Fruit fly (Drosophila melanogaster) whole organism, embryonic: ENCODE results near the gene CG46059.

Experiments
- ATbp ChIP-seq: fragments of 200-800 bp; sonication (Bioruptor generic); optimal IDR thresholded peaks from 2 replicates; lab custom pipeline; 2017; ENCODE audit warnings: missing biosample characterization, mild to moderate bottlenecking, missing genetic modification characterization, missing genetic modification reagents
- Awh ChIP-seq: fragments of 200-800 bp; sonication (Bioruptor generic); IDR thresholded peaks from 2 replicates; pipeline ENCODE4, ENCODE4 v1.3.6; 2022; ENCODE audit warnings: missing biosample characterization, missing genetic modification characterization
- CG10147 ChIP-seq: fragments of 200-800 bp; sonication (Bioruptor generic); optimal IDR thresholded peaks from 2 replicates; lab custom pipeline; 2019; ENCODE audit warnings: missing biosample characterization, mild to moderate bottlenecking, missing genetic modification characterization, moderate library complexity
- CG10274 ChIP-seq: fragments of 200-800 bp; sonication (Bioruptor generic); optimal IDR thresholded peaks from 3 replicates; lab custom pipeline; 2017; ENCODE audit warnings: missing biosample characterization, mild to moderate bottlenecking, missing genetic modification characterization
- CG10543 ChIP-seq: fragments of 200-800 bp; sonication (Bioruptor generic); optimal IDR thresholded peaks from 3 replicates; lab custom pipeline; 2017; ENCODE audit warnings: missing biosample characterization, mild to moderate bottlenecking, missing genetic modification characterization, moderate library complexity
- CG10959 ChIP-seq: fragments of 200-800 bp; sonication (Bioruptor generic); IDR thresholded peaks from 2 replicates; pipeline ENCODE4 v1.3.6; 2022; ENCODE audit warnings: missing biosample characterization, missing genetic modification characterization
- CG11504 ChIP-seq: fragments of 200-800 bp; sonication (Bioruptor generic); optimal IDR thresholded peaks from 3 replicates; lab custom pipeline; 2019; ENCODE audit warnings: missing biosample characterization, mild to moderate bottlenecking, missing genetic modification characterization, moderate library complexity
- CG11695 ChIP-seq: fragments of 200-800 bp; sonication (Bioruptor generic); IDR thresholded peaks from 3 replicates; pipeline ENCODE4 v1.3.6; 2022; ENCODE audit warnings: missing biosample characterization, missing genetic modification characterization
- CG11723 ChIP-seq: fragments of 200-800 bp; sonication (Bioruptor generic); optimal IDR thresholded peaks from 2 replicates; lab custom pipeline; 2017; ENCODE audit warnings: missing biosample characterization, mild to moderate bottlenecking, missing genetic modification characterization
- CG12071 ChIP-seq: fragments of 200-800 bp; sonication (Bioruptor generic); optimal IDR thresholded peaks from 3 replicates; lab custom pipeline; 2018; ENCODE audit warnings: missing biosample characterization, mild to moderate bottlenecking, missing genetic modification characterization
- CG12391 ChIP-seq: fragments of 200-800 bp; sonication (Bioruptor generic); optimal IDR thresholded peaks from 3 replicates; lab custom pipeline; 2018; ENCODE audit warnings: missing biosample characterization, mild to moderate bottlenecking, missing genetic modification characterization, moderate library complexity
- CG12942 ChIP-seq: fragments of 200-800 bp; sonication (Bioruptor generic); optimal IDR thresholded peaks from 3 replicates; lab custom pipeline; 2016; ENCODE audit warnings: missing biosample characterization, missing genetic modification characterization
- CG18011 ChIP-seq: fragments of 200-800 bp; sonication (Bioruptor generic); optimal IDR thresholded peaks from 2 replicates; lab custom pipeline; 2017; ENCODE audit warnings: missing biosample characterization, missing genetic modification characterization, mild to moderate bottlenecking, moderate library complexity, missing genotype
- CG2120 ChIP-seq: fragments of 200-800 bp; sonication (Bioruptor generic); optimal IDR thresholded peaks from 3 replicates; lab custom pipeline; 2016; ENCODE audit warnings: missing biosample characterization, missing genetic modification characterization
- CG2875 ChIP-seq: fragments of 200-800 bp; sonication (Bioruptor generic); optimal IDR thresholded peaks from 2 replicates; lab custom pipeline; 2017; ENCODE audit warnings: missing biosample characterization, mild to moderate bottlenecking, missing genetic modification characterization, missing genetic modification reagents
- CG33557 ChIP-seq: fragments of 200-800 bp; sonication (Bioruptor generic); optimal IDR thresholded peaks from 2 replicates; lab custom pipeline; 2019; ENCODE audit warnings: missing biosample characterization, mild to moderate bottlenecking, missing genetic modification characterization, moderate library complexity
- CG3726 ChIP-seq: fragments of 200-800 bp; sonication (Bioruptor generic); IDR thresholded peaks from 3 replicates; pipeline ENCODE4, ENCODE4 v1.3.6; 2022; ENCODE audit warnings: missing biosample characterization, missing genetic modification characterization
- CG4360 ChIP-seq: fragments of 200-800 bp; sonication (Bioruptor generic); IDR thresholded peaks from 2 replicates; pipeline ENCODE4 v1.3.6; 2022; ENCODE audit warnings: missing biosample characterization, missing genetic modification characterization
- CG6175 ChIP-seq: fragments of 200-800 bp; sonication (Bioruptor generic); IDR thresholded peaks from 3 replicates; pipeline ENCODE4 v1.3.6; 2022; ENCODE audit warnings: missing biosample characterization, missing genetic modification characterization
- CG7839 ChIP-seq: fragments of 200-800 bp; sonication (Bioruptor generic); optimal IDR thresholded peaks from 3 replicates; lab custom pipeline; 2018; ENCODE audit warnings: missing biosample characterization, mild to moderate bottlenecking, missing genetic modification characterization, moderate library complexity
- CG8388 ChIP-seq: fragments of 200-800 bp; sonication (Bioruptor generic); optimal IDR thresholded peaks from 2 replicates; lab custom pipeline; 2019; ENCODE audit warnings: missing biosample characterization, mild to moderate bottlenecking, missing genetic modification characterization, moderate library complexity
- CG8944 ChIP-seq: fragments of 200-800 bp; sonication (Bioruptor generic); optimal IDR thresholded peaks from 3 replicates; lab custom pipeline; 2016; ENCODE audit warnings: missing biosample characterization, missing genetic modification characterization
- CG9609 ChIP-seq: fragments of 200-800 bp; sonication (Bioruptor generic); optimal IDR thresholded peaks from 3 replicates; lab custom pipeline; 2016; ENCODE audit warnings: missing biosample characterization, missing genetic modification characterization
- CG9876 ChIP-seq: fragments of 200-800 bp; sonication (Bioruptor generic); optimal IDR thresholded peaks from 2 replicates; lab custom pipeline; 2016; ENCODE audit warnings: missing biosample characterization, missing genetic modification characterization
- Dad ChIP-seq: fragments of 200-800 bp; sonication (Bioruptor generic); optimal IDR thresholded peaks from 3 replicates; lab custom pipeline; 2016; ENCODE audit warnings: missing biosample characterization, missing genetic modification characterization
- E2f2 ChIP-seq: fragments of 200-800 bp; sonication (Bioruptor generic); IDR thresholded peaks from 2 replicates; pipeline ENCODE4 v1.3.6; 2022; ENCODE audit warnings: missing biosample characterization, missing genetic modification characterization
- HLH3B ChIP-seq: fragments of 200-800 bp; sonication (Bioruptor generic); IDR thresholded peaks from 2 replicates; pipeline ENCODE4 v1.3.6; 2022; ENCODE audit warnings: missing biosample characterization, missing genetic modification characterization
- Lhr ChIP-seq: fragments of 200-800 bp; sonication (Bioruptor generic); optimal IDR thresholded peaks from 3 replicates; lab custom pipeline; 2017; ENCODE audit warnings: mild to moderate bottlenecking, missing biosample characterization, missing genetic modification reagents, missing genetic modification characterization
- MESR4 ChIP-seq: fragments of 200-800 bp; sonication (Bioruptor generic); optimal IDR thresholded peaks from 2 replicates; lab custom pipeline; 2018; ENCODE audit warnings: missing biosample characterization, mild to moderate bottlenecking, missing genetic modification characterization, moderate library complexity
- Mad ChIP-seq: fragments of 200-800 bp; sonication (Bioruptor generic); optimal IDR thresholded peaks from 2 replicates; lab custom pipeline; 2016; ENCODE audit warnings: missing biosample characterization, missing genetic modification characterization
- Nf-YB ChIP-seq: fragments of 200-800 bp; sonication (Bioruptor generic); optimal IDR thresholded peaks from 3 replicates; lab custom pipeline; 2019; ENCODE audit warnings: missing biosample characterization, mild to moderate bottlenecking, missing genetic modification characterization, moderate library complexity
- Sox100B ChIP-seq: fragments of 200-800 bp; sonication (Bioruptor generic); optimal IDR thresholded peaks from 3 replicates; lab custom pipeline; 2018; ENCODE audit warnings: missing biosample characterization, mild to moderate bottlenecking, missing genetic modification characterization
- Stat92E ChIP-seq, 3 experiments: fragments of >200 bp in 2 of 3; fragments of 200-800 bp in 1 of 3; sonication (Bioruptor generic) in 1 of 3; optimal IDR thresholded peaks; 2 replicates each; lab custom pipeline; 2017 to 2019; ENCODE audit warnings: missing biosample characterization in 3 of 3, missing genetic modification characterization in 3 of 3, mild to moderate bottlenecking in 1 of 3, moderate library complexity in 1 of 3
- ac ChIP-seq: fragments of 200-800 bp; sonication (Bioruptor generic); optimal IDR thresholded peaks from 3 replicates; lab custom pipeline; 2017; ENCODE audit warnings: missing biosample characterization, mild to moderate bottlenecking, missing genetic modification characterization
- btn ChIP-seq: fragments of 200-800 bp; sonication (Bioruptor generic); optimal IDR thresholded peaks from 2 replicates; lab custom pipeline; 2016; ENCODE audit warnings: missing biosample characterization, missing genetic modification characterization
- crp ChIP-seq, 2 experiments: fragments of 200-800 bp; sonication (Bioruptor generic); optimal IDR thresholded peaks; 2 replicates in 1 of 2; 3 replicates in 1 of 2; lab custom pipeline; 2017; ENCODE audit warnings: missing biosample characterization in 2 of 2, missing genetic modification characterization in 2 of 2, mild to moderate bottlenecking in 1 of 2, moderate library complexity in 1 of 2
- fd64A ChIP-seq: fragments of 200-800 bp; sonication (Bioruptor generic); optimal IDR thresholded peaks from 3 replicates; lab custom pipeline; 2018; ENCODE audit warnings: missing biosample characterization, mild to moderate bottlenecking, missing genetic modification characterization
- gce ChIP-seq: fragments of 200-800 bp; sonication (Bioruptor generic); IDR thresholded peaks from 3 replicates; pipeline ENCODE4 v1.3.6; 2022; ENCODE audit warnings: missing biosample characterization, missing genetic modification characterization
- h ChIP-seq: fragments of >200 bp; optimal IDR thresholded peaks from 2 replicates; lab custom pipeline; 2017
- ham ChIP-seq: fragments of 200-800 bp; sonication (Bioruptor generic); IDR thresholded peaks from 2 replicates; pipeline ENCODE4 v1.3.6; 2022; ENCODE audit warnings: missing biosample characterization, missing genetic modification characterization
- hbn ChIP-seq: fragments of 200-800 bp; sonication (Bioruptor generic); IDR thresholded peaks from 2 replicates; pipeline ENCODE4 v1.3.6; 2022; ENCODE audit warnings: missing biosample characterization, missing genetic modification characterization; ENCODE audit not compliant: partially characterized antibody
- lov ChIP-seq, 2 experiments: fragments of 200-800 bp in 1 of 2; fragments of >200 bp in 1 of 2; sonication (Bioruptor generic) in 1 of 2; IDR thresholded peaks in 1 of 2; optimal IDR thresholded peaks in 1 of 2; 2 replicates in 1 of 2; 3 replicates in 1 of 2; pipeline versions ENCODE4 v1.3.6 to Lab custom; 2017 to 2022; ENCODE audit warnings: missing biosample characterization in 1 of 2, missing genetic modification characterization in 1 of 2
- pfk ChIP-seq: fragments of 200-800 bp; sonication (Bioruptor generic); optimal IDR thresholded peaks from 2 replicates; lab custom pipeline; 2018; ENCODE audit warnings: missing biosample characterization, mild to moderate bottlenecking, missing genetic modification characterization, moderate library complexity
- sc ChIP-seq, 3 experiments: fragments of >200 bp in 2 of 3; fragments of 200-800 bp in 1 of 3; sonication (Bioruptor generic) in 1 of 3; optimal IDR thresholded peaks; 2 replicates in 2 of 3; 3 replicates in 1 of 3; lab custom pipeline; 2017; ENCODE audit warnings: mild to moderate bottlenecking in 1 of 3, missing biosample characterization in 1 of 3, missing genetic modification characterization in 1 of 3, missing genetic modification reagents in 1 of 3
- scrt ChIP-seq: fragments of 200-800 bp; sonication (Bioruptor generic); optimal IDR thresholded peaks from 2 replicates; lab custom pipeline; 2018; ENCODE audit warnings: missing biosample characterization, mild to moderate bottlenecking, missing genetic modification characterization, moderate library complexity
- sens ChIP-seq: fragments of 200-800 bp; sonication (Bioruptor generic); peaks from one replicate; lab custom pipeline; 2016; ENCODE audit warnings: missing biosample characterization, missing genetic modification characterization
- trh ChIP-seq: fragments of 200-800 bp; sonication (Bioruptor generic); optimal IDR thresholded peaks from 2 replicates; lab custom pipeline; 2016; ENCODE audit warnings: missing biosample characterization, missing genetic modification characterization
- vvl ChIP-seq: fragments of 200-800 bp; sonication (Bioruptor generic); IDR thresholded peaks from 2 replicates; pipeline ENCODE4 v1.3.6; 2022; ENCODE audit warnings: missing biosample characterization, missing genetic modification characterization
- wor ChIP-seq: fragments of 200-800 bp; sonication (Bioruptor generic); IDR thresholded peaks from 2 replicates; pipeline ENCODE4 v1.3.6; 2022; ENCODE audit warnings: missing biosample characterization, missing genetic modification characterization

Gene CG46059

dm6 chr2L:19158005-19158666 lies 25.5 kb downstream of the CG46059 start (continued):
- peak; percentile 85 for TF ChIP-seq CG10543
- TF ChIP-seq ac (GFP tag; lab: Kevin White, UChicago): no peak
- no peak for TF ChIP-seq CG9609
- TF ChIP-seq sens: peak; percentile 88
- peak in 1 of 3 experiments; percentile 80 for TF ChIP-seq Stat92E (GFP tag; optimal IDR thresholded peaks at IDR 0.05; lab: Kevin White, UChicago)
- no peak for TF ChIP-seq CG8388 (GFP tag; lab: Kevin White, UChicago)
- TF ChIP-seq CG7839 (tag; lab: Kevin White, UChicago): peak; percentile 22
- TF ChIP-seq HLH3B (GFP tag; lab: Robert Waterston, UW): no peak; the same call in 1 of the 2 replicates
- TF ChIP-seq CG9876 (GFP tag; lab: Kevin White, UChicago): no peak
- TF ChIP-seq vvl: peak; percentile 47; the same call in 1 of the 2 replicates
- no peak for TF ChIP-seq lov (optimal IDR thresholded peaks at IDR 0.05; lab: Kevin White, UChicago)
- no peak for TF ChIP-seq lov (GFP tag; IDR thresholded peaks at IDR 0.05; lab: Robert Waterston, UW)
- TF ChIP-seq pfk (GFP tag; lab: Kevin White, UChicago): peak; percentile 100
- no peak for TF ChIP-seq Mad
- TF ChIP-seq btn (GFP tag; lab: Kevin White, UChicago): no peak
- TF ChIP-seq ATbp (GFP tag; lab: Kevin White, UChicago): no peak
- TF ChIP-seq MESR4 (GFP tag; lab: Kevin White, UChicago): no peak
- no peak for TF ChIP-seq ham (GFP tag; lab: Robert Waterston, UW)
- TF ChIP-seq Awh: no peak
- peak; percentile 4 for TF ChIP-seq CG11504 (tag; lab: Kevin White, UChicago)
- TF ChIP-seq CG11695: no peak
- no peak for TF ChIP-seq CG3726 (GFP tag; lab: Robert Waterston, UW)
- TF ChIP-seq trh (GFP tag; lab: Kevin White, UChicago): no peak
- TF ChIP-seq wor: no peak
- TF ChIP-seq scrt (GFP tag; lab: Kevin White, UChicago): peak; percentile 78
- TF ChIP-seq CG12071 (GFP tag; lab: Kevin White, UChicago): peak; percentile 53
- TF ChIP-seq Nf-YB (GFP tag; lab: Kevin White, UChicago): no peak
- TF ChIP-seq CG6175: no peak
- no peak for TF ChIP-seq CG18011 (GFP tag; lab: Kevin White, UChicago)
- TF ChIP-seq sc (optimal IDR thresholded peaks at IDR 0.05; lab: Kevin White, UChicago): no peak
- TF ChIP-seq sc (GFP tag; optimal IDR thresholded peaks at IDR 0.05; lab: Kevin White, UChicago): no peak
- TF ChIP-seq Sox100B (GFP tag; lab: Kevin White, UChicago): no peak
- TF ChIP-seq CG12391 (tag; lab: Kevin White, UChicago): peak; percentile 3
- no peak for TF ChIP-seq CG8944 (GFP tag; lab: Kevin White, UChicago)
- no peak for TF ChIP-seq CG10959 (GFP tag; lab: Robert Waterston, UW)
- peak; percentile 45 for TF ChIP-seq CG4360
- TF ChIP-seq CG11723 (GFP tag; lab: Kevin White, UChicago): peak; percentile 0
- no peak for TF ChIP-seq CG33557 (GFP tag; lab: Kevin White, UChicago)
- peak; percentile 21 for TF ChIP-seq CG10147 (GFP tag; lab: Kevin White, UChicago)
- TF ChIP-seq hbn: 0 out of 2 replicates have a peak, but pooled peaks have one; percentile 16
- TF ChIP-seq h (lab: Kevin White, UChicago): no peak
- no peak for TF ChIP-seq gce
- TF ChIP-seq CG10274 (GFP tag; lab: Kevin White, UChicago): no peak
- no peak for TF ChIP-seq CG2875 (GFP tag; lab: Kevin White, UChicago)
- no peak for TF ChIP-seq Dad (GFP tag; lab: Kevin White, UChicago)
- no peak for TF ChIP-seq E2f2 (GFP tag; lab: Robert Waterston, UW)
- TF ChIP-seq crp (GFP tag; optimal IDR thresholded peaks at IDR 0.05; lab: Kevin White, UChicago): no peak
- TF ChIP-seq CG2120 (GFP tag; lab: Kevin White, UChicago): peak; percentile 33
- no peak for TF ChIP-seq CG12942 (GFP tag; lab: Kevin White, UChicago)
- no peak for TF ChIP-seq fd64A (GFP tag; lab: Kevin White, UChicago)
- no peak for TF ChIP-seq Lhr (GFP tag; lab: Kevin White, UChicago)
